Worm (Caenorhabditis elegans) whole organism, late embryonic: ENCODE results near the gene frl-1.

ENCODE experiments used
- ama-1 ChIP-seq: fragments of 150-350 bp; optimal IDR thresholded peaks from 2 replicates; lab custom pipeline; 2014
- ceh-24 ChIP-seq: sonication (generic microtip); optimal IDR thresholded peaks from 2 replicates; lab custom pipeline; 2016; ENCODE audit warnings: mild to moderate bottlenecking, missing genetic modification characterization, missing compliant biosample characterization
- ceh-31 ChIP-seq: sonication (generic microtip); optimal IDR thresholded peaks from 2 replicates; lab custom pipeline; 2016; ENCODE audit warnings: missing genetic modification characterization, missing compliant biosample characterization
- eyg-1 ChIP-seq: sonication (generic microtip); optimal IDR thresholded peaks from 2 replicates; lab custom pipeline; 2016; ENCODE audit warnings: missing genotype, missing genetic modification characterization, missing compliant biosample characterization
- hlh-15 ChIP-seq: sonication (generic microtip); optimal IDR thresholded peaks from 2 replicates; lab custom pipeline; 2016; ENCODE audit warnings: missing genetic modification characterization, missing compliant biosample characterization
- madf-2 ChIP-seq: sonication (generic microtip); optimal IDR thresholded peaks from 2 replicates; lab custom pipeline; 2017; ENCODE audit warnings: missing genetic modification characterization, missing compliant biosample characterization
- nhr-11 ChIP-seq: fragments of 150-350 bp; optimal IDR thresholded peaks from 2 replicates; lab custom pipeline; 2014; ENCODE audit warnings: missing biosample characterization, missing genetic modification characterization
- ref-2 ChIP-seq: sonication (generic microtip); optimal IDR thresholded peaks from 2 replicates; lab custom pipeline; 2016; ENCODE audit warnings: missing genetic modification characterization, missing compliant biosample characterization
- syd-9 ChIP-seq: sonication (generic microtip); optimal IDR thresholded peaks from 2 replicates; lab custom pipeline; 2016; ENCODE audit warnings: mild to moderate bottlenecking, missing genetic modification characterization, moderate library complexity, missing compliant biosample characterization

DNA sequence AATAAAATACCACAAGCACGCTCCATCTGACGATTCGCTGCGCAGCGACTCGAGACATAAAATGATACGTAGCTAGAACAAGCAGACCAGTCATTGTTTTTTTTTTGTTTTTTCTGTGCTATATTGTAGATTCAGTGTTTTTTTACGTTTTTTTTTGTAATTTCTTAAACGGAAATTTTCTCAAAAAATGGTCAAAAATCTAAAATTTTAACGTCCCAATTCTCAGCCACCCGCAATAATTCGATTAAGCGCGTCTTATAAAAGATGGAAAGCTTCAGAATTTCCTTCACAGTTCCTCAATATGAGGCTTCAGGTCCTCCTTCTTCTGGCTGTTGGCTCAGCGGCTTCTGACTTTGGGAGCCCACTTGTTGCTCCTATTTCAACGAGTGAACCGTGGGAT lies 6.4 kb upstream of the frl-1 start, which contains the start of gene Y48G9A.6:
- no peak for TF ChIP-seq ama-1 (lab: Kevin White, UChicago)
- TF ChIP-seq madf-2 (tag; lab: Kevin White, UChicago): no peak
- no peak for TF ChIP-seq eyg-1 (tag; lab: Kevin White, UChicago)
- no peak for TF ChIP-seq nhr-11 (tag; lab: Kevin White, UChicago)
- TF ChIP-seq hlh-15: no peak
- no peak for TF ChIP-seq ceh-24 (tag; lab: Kevin White, UChicago)
- no peak for TF ChIP-seq ref-2 (tag; lab: Kevin White, UChicago)
- no peak for TF ChIP-seq syd-9
- no peak for TF ChIP-seq ceh-31 (tag; lab: Kevin White, UChicago)
